ENCODE assay signal across 4 worm cellular contexts in genomic region chrIII:2098185-2098584, ce11.
TF ChIP-seq lines count a peak whose summit lies in the region.

No protein-coding gene starts in this region.

TF ChIP-seq in whole organism, L3 larva, 47 proteins besides CTCF, POLR2A, EP300 and RAD21:
- TF ChIP-seq lin-39 (tag; optimal IDR thresholded peaks at IDR 0.05; lab: Kevin White, UChicago) (no peak), ceh-82 (tag; optimal IDR thresholded peaks at IDR 0.05; lab: Kevin White, UChicago) (no peak), ceh-28 (tag; optimal IDR thresholded peaks at IDR 0.05; lab: Kevin White, UChicago) (peak; percentile 85)

TF ChIP-seq in whole organism, L4 larva, 104 proteins besides CTCF, POLR2A, EP300 and RAD21:
- TF ChIP-seq zip-11 (GFP tag; IDR thresholded peaks at IDR 0.05; lab: Robert Waterston, UW) (no peak), ceh-28 (tag; optimal IDR thresholded peaks at IDR 0.05; lab: Kevin White, UChicago) (peak; percentile 85)

TF ChIP-seq in whole organism, late embryonic, 69 proteins besides CTCF, POLR2A, EP300 and RAD21:
- peak; percentile 59 for TF ChIP-seq ceh-48 (tag; optimal IDR thresholded peaks at IDR 0.05; lab: Kevin White, UChicago)
- no peak for TF ChIP-seq ceh-31 (tag; optimal IDR thresholded peaks at IDR 0.05; lab: Kevin White, UChicago)

TF ChIP-seq in whole organism, midembryonic, 9 proteins besides CTCF, POLR2A, EP300 and RAD21:
- no peak for TF ChIP-seq ztf-29 (GFP tag; IDR thresholded peaks at IDR 0.05; lab: Robert Waterston, UW)
- peak; percentile 93 for TF ChIP-seq T22C8.4 (GFP tag; IDR thresholded peaks at IDR 0.05; lab: Robert Waterston, UW)
